Worm (Caenorhabditis elegans) whole organism, L3 larva: ENCODE results near the gene C45G9.4.

Experiments
- ama-1 ChIP-seq: fragments of 150-350 bp; optimal IDR thresholded peaks from 2 replicates; lab custom pipeline; 2018
- ceh-16 ChIP-seq: sonication (generic microtip); optimal IDR thresholded peaks from 2 replicates; lab custom pipeline; 2017; ENCODE audit warnings: missing biosample characterization, missing genetic modification characterization
- elt-1 ChIP-seq: fragments of 150-350 bp; optimal IDR thresholded peaks from 2 replicates; lab custom pipeline; 2014; ENCODE audit warnings: missing biosample characterization, missing genetic modification characterization
- fos-1 ChIP-seq: fragments of 150-350 bp; optimal IDR thresholded peaks from 2 replicates; lab custom pipeline; 2014; ENCODE audit warnings: missing biosample characterization, missing genetic modification characterization
- hmg-11 ChIP-seq: sonication (generic microtip); optimal IDR thresholded peaks from 2 replicates; lab custom pipeline; 2016; ENCODE audit warnings: missing genetic modification characterization, missing compliant biosample characterization
- lin-15B ChIP-seq: fragments of 150-350 bp; optimal IDR thresholded peaks from 2 replicates; lab custom pipeline; 2014; ENCODE audit warnings: missing biosample characterization, missing genetic modification characterization
- lin-39 ChIP-seq: fragments of 150-350 bp; optimal IDR thresholded peaks from 2 replicates; lab custom pipeline; 2018; ENCODE audit warnings: missing biosample characterization, missing genetic modification reagents, missing genetic modification characterization
- nhr-28 ChIP-seq: fragments of 150-350 bp; optimal IDR thresholded peaks from 2 replicates; lab custom pipeline; 2014; ENCODE audit warnings: missing biosample characterization, missing genetic modification characterization
- unc-62 ChIP-seq: fragments of 150-350 bp; sonication (generic microtip); optimal IDR thresholded peaks from 4 replicates; lab custom pipeline; 2014; ENCODE audit warnings: missing biosample characterization, missing genetic modification reagents, missing genetic modification characterization
- zag-1 ChIP-seq: fragments of 150-350 bp; optimal IDR thresholded peaks from 2 replicates; lab custom pipeline; 2014; ENCODE audit warnings: missing biosample characterization, missing genetic modification characterization

DNA sequence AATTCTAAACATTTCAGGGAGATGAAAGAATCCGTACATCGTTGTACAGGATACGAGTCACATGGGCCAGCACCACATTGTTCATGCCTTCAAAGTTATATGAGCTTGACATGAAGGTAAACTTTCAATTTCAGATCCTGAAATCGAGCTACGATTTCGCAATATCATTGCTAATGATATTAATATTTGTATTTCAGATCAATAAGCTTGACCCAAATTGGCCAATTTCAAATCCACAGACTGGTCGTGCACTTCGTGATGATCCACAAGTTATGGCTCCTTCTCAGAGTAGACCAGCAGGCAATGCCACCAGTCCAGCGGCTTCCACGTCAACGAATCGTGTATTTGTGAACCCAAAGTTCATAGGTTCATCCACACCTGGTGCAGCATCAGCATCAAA is 36.1 kb upstream of the C45G9.4 start:
- TF ChIP-seq ama-1 (lab: Kevin White, UChicago) (no peak), nhr-28 (no peak), hmg-11 (tag; lab: Kevin White, UChicago) (no peak), elt-1 (tag; lab: Kevin White, UChicago) (no peak), ceh-16 (tag; lab: Kevin White, UChicago) (no peak), lin-39 (no peak), lin-15B (tag; lab: Kevin White, UChicago) (no peak), unc-62 (GFP tag; lab: Kevin White, UChicago) (no peak), zag-1 (tag; lab: Kevin White, UChicago) (no peak), fos-1 (tag; lab: Kevin White, UChicago) (no peak)
